Fruit fly (Drosophila melanogaster) whole organism, adult: ENCODE measurements around the gene Mrp5.

Experiments used
- CG12768 ChIP-seq: fragments of 200-800 bp; sonication (Bioruptor generic); optimal IDR thresholded peaks from 2 replicates; lab custom pipeline; 2017; ENCODE audit warnings: missing biosample characterization, missing genetic modification characterization, mild to moderate bottlenecking, moderate library complexity, missing genetic modification reagents
- CG1620 ChIP-seq: fragments of 200-800 bp; sonication (Bioruptor generic); optimal IDR thresholded peaks from 2 replicates; lab custom pipeline; 2016; ENCODE audit warnings: missing biosample characterization, missing genetic modification characterization
- Crg-1 ChIP-seq: fragments of 200-800 bp; sonication (Bioruptor generic); optimal IDR thresholded peaks from 2 replicates; lab custom pipeline; 2016; ENCODE audit warnings: missing biosample characterization, missing genetic modification characterization
- Mnt ChIP-seq: fragments of 200-800 bp; sonication (Bioruptor generic); optimal IDR thresholded peaks from 2 replicates; lab custom pipeline; 2016; ENCODE audit warnings: missing biosample characterization, mild to moderate bottlenecking, missing genetic modification characterization
- bab1 ChIP-seq: fragments of 200-800 bp; sonication (Bioruptor generic); optimal IDR thresholded peaks from 3 replicates; lab custom pipeline; 2019; ENCODE audit warnings: missing biosample characterization, mild to moderate bottlenecking, missing genetic modification characterization, moderate library complexity
- cic ChIP-seq: fragments of 200-800 bp; sonication (Bioruptor generic); optimal IDR thresholded peaks from 2 replicates; lab custom pipeline; 2017; ENCODE audit warnings: missing biosample characterization, mild to moderate bottlenecking, missing genetic modification characterization, moderate library complexity
- cnc ChIP-seq, 2 experiments: fragments of >200 bp; optimal IDR thresholded peaks; 2 replicates each; lab custom pipeline; 2017
- kay ChIP-seq: fragments of 200-800 bp; sonication (Bioruptor generic); peaks from one replicate; lab custom pipeline; 2016; ENCODE audit warnings: missing biosample characterization, missing genetic modification characterization, borderline replicate concordance
- pad ChIP-seq: fragments of 200-800 bp; sonication (Bioruptor generic); optimal IDR thresholded peaks from 3 replicates; lab custom pipeline; 2017; ENCODE audit warnings: missing biosample characterization, missing genetic modification characterization, mild to moderate bottlenecking, moderate library complexity, missing genetic modification reagents
- tj ChIP-seq: fragments of 200-800 bp; sonication (Bioruptor generic); optimal IDR thresholded peaks from 3 replicates; lab custom pipeline; 2017; ENCODE audit warnings: missing biosample characterization, mild to moderate bottlenecking, missing genetic modification characterization, moderate library complexity
- toe ChIP-seq: fragments of 200-800 bp; sonication (Bioruptor generic); optimal IDR thresholded peaks from 2 replicates; lab custom pipeline; 2016; ENCODE audit warnings: missing biosample characterization, missing genetic modification characterization

dm6 chr3R:19843888-19844287 is 31.6 kb downstream of the Mrp5 start:
- no peak for TF ChIP-seq toe (GFP tag; lab: Kevin White, UChicago)
- no peak for TF ChIP-seq cic (GFP tag; lab: Kevin White, UChicago)
- no peak for TF ChIP-seq tj (GFP tag; lab: Kevin White, UChicago)
- TF ChIP-seq pad: no peak
- TF ChIP-seq CG12768: no peak
- no peak for TF ChIP-seq Crg-1 (GFP tag; lab: Kevin White, UChicago)
- TF ChIP-seq kay (GFP tag; lab: Kevin White, UChicago): no peak
- TF ChIP-seq bab1 (GFP tag; lab: Kevin White, UChicago): no peak
- no peak for TF ChIP-seq Mnt (GFP tag; lab: Kevin White, UChicago)
- TF ChIP-seq CG1620 (GFP tag; lab: Kevin White, UChicago): no peak
- no peak for TF ChIP-seq cnc (optimal IDR thresholded peaks at IDR 0.05; lab: Kevin White, UChicago)
